Worm (Caenorhabditis elegans) whole organism, early embryonic: ENCODE results near the gene cox-17.

Source experiments
- B0310.2 ChIP-seq: sonication (generic microtip); optimal IDR thresholded peaks from 2 replicates; lab custom pipeline; 2016; ENCODE audit warnings: mild to moderate bottlenecking, missing genetic modification characterization, missing compliant biosample characterization
- F13C5.2 ChIP-seq: sonication (generic microtip); optimal IDR thresholded peaks from 2 replicates; lab custom pipeline; 2017; ENCODE audit warnings: mild to moderate bottlenecking, missing genetic modification characterization, inconsistent platforms, missing compliant biosample characterization
- aly-1 ChIP-seq: sonication (generic microtip); optimal IDR thresholded peaks from 2 replicates; lab custom pipeline; 2016; ENCODE audit warnings: missing genetic modification characterization, missing compliant biosample characterization
- ama-1 ChIP-seq: fragments of 150-350 bp; optimal IDR thresholded peaks from 2 replicates; lab custom pipeline; 2014
- ceh-13 ChIP-seq: fragments of 200-800 bp; sonication (Bioruptor generic); optimal IDR thresholded peaks from 2 replicates; lab custom pipeline; 2018; ENCODE audit warnings: mild to moderate bottlenecking, missing genetic modification characterization, missing compliant biosample characterization
- ceh-36 ChIP-seq: sonication (generic microtip); optimal IDR thresholded peaks from 2 replicates; lab custom pipeline; 2016; ENCODE audit warnings: missing genetic modification characterization, inconsistent platforms, missing compliant biosample characterization
- ets-7 ChIP-seq: sonication (generic microtip); optimal IDR thresholded peaks from 2 replicates; lab custom pipeline; 2016; ENCODE audit warnings: missing genotype, missing genetic modification characterization, missing compliant biosample characterization
- flt-1 ChIP-seq: fragments of 200-800 bp; sonication (Bioruptor generic); IDR thresholded peaks from 2 replicates; pipeline ENCODE4 v1.3.6; 2022; ENCODE audit warnings: missing genetic modification characterization, missing compliant biosample characterization
- hmbx-1 ChIP-seq: sonication (generic microtip); optimal IDR thresholded peaks from 2 replicates; lab custom pipeline; 2016; ENCODE audit warnings: mild to moderate bottlenecking, missing genetic modification characterization, missing compliant biosample characterization
- hmg-4 ChIP-seq: fragments of 200-800 bp; sonication (Bioruptor generic); optimal IDR thresholded peaks from 2 replicates; lab custom pipeline; 2018; ENCODE audit warnings: mild to moderate bottlenecking, missing genetic modification characterization, missing compliant biosample characterization
- hnd-1 ChIP-seq: sonication (generic microtip); optimal IDR thresholded peaks from 2 replicates; lab custom pipeline; 2016; ENCODE audit warnings: missing genetic modification characterization, missing compliant biosample characterization
- pes-1 ChIP-seq: fragments of 200-800 bp; sonication (Bioruptor generic); IDR thresholded peaks from 2 replicates; pipeline ENCODE4 v1.3.6; 2022; ENCODE audit warnings: missing genetic modification reagents, missing genetic modification characterization, missing compliant biosample characterization
- scrt-1 ChIP-seq: fragments of 200-800 bp; sonication (Bioruptor generic); IDR thresholded peaks from 2 replicates; pipeline ENCODE4 v1.3.6; 2022; ENCODE audit warnings: missing genetic modification characterization, missing compliant biosample characterization
- sea-1 ChIP-seq: fragments of 200-800 bp; sonication (Bioruptor generic); conservative IDR thresholded peaks from 2 replicates; pipeline ENCODE4 v1.3.6; 2022; ENCODE audit warnings: missing genetic modification characterization, missing compliant biosample characterization
- tbx-11 ChIP-seq: fragments of 200-800 bp; sonication (Bioruptor generic); IDR thresholded peaks from 2 replicates; pipeline ENCODE4 v1.3.6; 2022; ENCODE audit warnings: missing genetic modification characterization, missing compliant biosample characterization
- tbx-37 ChIP-seq: fragments of 200-800 bp; sonication (Bioruptor generic); conservative IDR thresholded peaks from 2 replicates; pipeline ENCODE4 v1.3.6; 2022; ENCODE audit warnings: missing genetic modification reagents, missing genetic modification characterization, missing compliant biosample characterization
- tra-4 ChIP-seq: sonication (generic microtip); optimal IDR thresholded peaks from 2 replicates; lab custom pipeline; 2017; ENCODE audit warnings: missing genetic modification characterization, missing compliant biosample characterization

The cox-17 gene

ce11 chrIII:208793-209694 lies 18.3 kb downstream of the cox-17 start:
- TF ChIP-seq tbx-37 (no peak), flt-1 (GFP tag; lab: Robert Waterston, UW) (no peak), ama-1 (lab: Kevin White, UChicago) (no peak), ceh-13 (no peak), hmbx-1 (tag; lab: Kevin White, UChicago) (no peak), scrt-1 (GFP tag; lab: Robert Waterston, UW) (no peak), pes-1 (GFP tag; lab: Robert Waterston, UW) (no peak), tra-4 (tag; lab: Kevin White, UChicago) (no peak), B0310.2 (tag; lab: Kevin White, UChicago) (no peak), ets-7 (tag; lab: Kevin White, UChicago) (no peak), F13C5.2 (tag; lab: Kevin White, UChicago) (no peak), hmg-4 (GFP tag; lab: Kevin White, UChicago) (no peak), sea-1 (GFP tag; lab: Robert Waterston, UW) (no peak), aly-1 (tag; lab: Kevin White, UChicago) (no peak), hnd-1 (tag; lab: Kevin White, UChicago) (no peak), tbx-11 (no peak)

- TF ChIP-seq tbx-37 (no peak), tra-4 (tag; lab: Kevin White, UChicago) (no peak), hnd-1 (tag; lab: Kevin White, UChicago) (no peak), scrt-1 (GFP tag; lab: Robert Waterston, UW) (no peak)
These were observed 18.9 kb downstream of the cox-17 start, which contains the start of gene klp-20 for ce11 chrIII:209695-210091. Gene klp-20, plus strand, starts transcription at chrIII:209992.

- no peak for TF ChIP-seq F13C5.2 (tag; lab: Kevin White, UChicago)
These were observed 20.6 kb downstream of the cox-17 start for ce11 chrIII:211387-211786.

ce11 chrIII:220368-220767 lies 29.6 kb downstream of the cox-17 start:
- TF ChIP-seq flt-1 (GFP tag; lab: Robert Waterston, UW) (no peak), tbx-11 (no peak), ets-7 (tag; lab: Kevin White, UChicago) (no peak), F13C5.2 (tag; lab: Kevin White, UChicago) (no peak), hnd-1 (tag; lab: Kevin White, UChicago) (no peak)

ce11 chrIII:222508-222907 lies 31.7 kb downstream of the cox-17 start:
- TF ChIP-seq tbx-37 (no peak), ama-1 (lab: Kevin White, UChicago) (no peak), ets-7 (tag; lab: Kevin White, UChicago) (no peak), tra-4 (tag; lab: Kevin White, UChicago) (no peak), aly-1 (tag; lab: Kevin White, UChicago) (no peak)

ce11 chrIII:227033-227432 lies 36.2 kb downstream of the cox-17 start:
- TF ChIP-seq pes-1 (GFP tag; lab: Robert Waterston, UW) (peak; percentile 45; the same call in 1 of the 2 replicates), ceh-13 (no peak)

ce11 chrIII:230129-230528 lies 39.3 kb downstream of the cox-17 start, which contains the start of gene hpo-38:
Gene hpo-38, plus strand, starts transcription at chrIII:230429.
- TF ChIP-seq sea-1 (GFP tag; lab: Robert Waterston, UW) (no peak), ets-7 (tag; lab: Kevin White, UChicago) (no peak), flt-1 (GFP tag; lab: Robert Waterston, UW) (no peak), hmbx-1 (tag; lab: Kevin White, UChicago) (no peak), tbx-37 (no peak), pes-1 (GFP tag; lab: Robert Waterston, UW) (no peak), F13C5.2 (tag; lab: Kevin White, UChicago) (no peak), tra-4 (tag; lab: Kevin White, UChicago) (no peak), ceh-13 (no peak), ama-1 (lab: Kevin White, UChicago) (no peak), hnd-1 (tag; lab: Kevin White, UChicago) (no peak)

- TF ChIP-seq scrt-1 (GFP tag; lab: Robert Waterston, UW) (peak; percentile 21; the same call in 1 of the 2 replicates), pes-1 (GFP tag; lab: Robert Waterston, UW) (0 out of 2 replicates have a peak, but pooled peaks have one; percentile 23)
These were observed 42.1 kb downstream of the cox-17 start for ce11 chrIII:232918-233317.

ce11 chrIII:235115-235514 lies 44.3 kb downstream of the cox-17 start:
- TF ChIP-seq hmbx-1 (tag; lab: Kevin White, UChicago) (no peak), hnd-1 (tag; lab: Kevin White, UChicago) (no peak), ets-7 (tag; lab: Kevin White, UChicago) (no peak), pes-1 (GFP tag; lab: Robert Waterston, UW) (0 out of 2 replicates have a peak, but pooled peaks have one; percentile 28), ceh-36 (no peak), tbx-11 (no peak), B0310.2 (tag; lab: Kevin White, UChicago) (no peak), ama-1 (lab: Kevin White, UChicago) (peak; percentile 55), ceh-13 (no peak), F13C5.2 (tag; lab: Kevin White, UChicago) (peak; percentile 76), hmg-4 (GFP tag; lab: Kevin White, UChicago) (no peak), tra-4 (tag; lab: Kevin White, UChicago) (no peak)
